Worm (Caenorhabditis elegans) whole organism, L2 larva: Measurements from ENCODE around the gene C40H1.7.

ENCODE experiments used
- C34F6.9 ChIP-seq: fragments of 150-350 bp; optimal IDR thresholded peaks from 2 replicates; lab custom pipeline; 2014; ENCODE audit warnings: missing biosample characterization, missing genetic modification characterization
- F13H6.1 ChIP-seq: sonication (generic microtip); optimal IDR thresholded peaks from 2 replicates; lab custom pipeline; 2016; ENCODE audit warnings: missing genetic modification characterization, missing compliant biosample characterization
- Y55F3AM.14 ChIP-seq: fragments of 200-800 bp; sonication (Bioruptor generic); optimal IDR thresholded peaks from 2 replicates; lab custom pipeline; 2018; ENCODE audit warnings: mild to moderate bottlenecking, missing genetic modification characterization, missing compliant biosample characterization
- alr-1 ChIP-seq: fragments of 150-350 bp; optimal IDR thresholded peaks from 2 replicates; lab custom pipeline; 2014; ENCODE audit warnings: missing biosample characterization, missing genetic modification characterization
- aly-2 ChIP-seq: fragments of 150-350 bp; optimal IDR thresholded peaks from 2 replicates; lab custom pipeline; 2014; ENCODE audit warnings: missing biosample characterization, missing genetic modification characterization
- ama-1 ChIP-seq: fragments of 150-350 bp; optimal IDR thresholded peaks from 2 replicates; lab custom pipeline; 2018; ENCODE audit warnings: inconsistent platforms
- ceh-16 ChIP-seq: fragments of 150-350 bp; optimal IDR thresholded peaks from 2 replicates; lab custom pipeline; 2014; ENCODE audit warnings: missing biosample characterization, missing genetic modification characterization
- ceh-82 ChIP-seq: fragments of 150-350 bp; optimal IDR thresholded peaks from 2 replicates; lab custom pipeline; 2014; ENCODE audit warnings: missing biosample characterization, missing genetic modification characterization
- egl-27 ChIP-seq: sonication (generic microtip); optimal IDR thresholded peaks from 3 replicates; lab custom pipeline; 2017; ENCODE audit warnings: missing biosample characterization, missing genetic modification reagents, missing genetic modification characterization
- elt-1 ChIP-seq: fragments of 150-350 bp; optimal IDR thresholded peaks from 2 replicates; lab custom pipeline; 2014; ENCODE audit warnings: missing biosample characterization, missing genetic modification characterization
- elt-3 ChIP-seq: sonication (generic microtip); optimal IDR thresholded peaks from 2 replicates; lab custom pipeline; 2017; ENCODE audit warnings: missing biosample characterization, missing genetic modification characterization
- fos-1 ChIP-seq: fragments of 150-350 bp; optimal IDR thresholded peaks from 2 replicates; lab custom pipeline; 2014; ENCODE audit warnings: missing biosample characterization, missing genetic modification characterization
- gmeb-1 ChIP-seq: fragments of 150-350 bp; optimal IDR thresholded peaks from 2 replicates; lab custom pipeline; 2014; ENCODE audit warnings: missing biosample characterization, missing genetic modification characterization
- lin-11 ChIP-seq: fragments of 150-350 bp; sonication (generic microtip); optimal IDR thresholded peaks from 2 replicates; lab custom pipeline; 2014; ENCODE audit warnings: missing biosample characterization, missing genetic modification characterization, inconsistent platforms, mixed read lengths
- lin-13 ChIP-seq: fragments of 150-350 bp; optimal IDR thresholded peaks from 2 replicates; lab custom pipeline; 2014; ENCODE audit warnings: missing biosample characterization, missing genetic modification reagents, missing genetic modification characterization
- lsy-2 ChIP-seq, 2 experiments: fragments of 150-350 bp in 1 of 2; sonication (generic microtip) in 1 of 2; optimal IDR thresholded peaks; 2 replicates each; lab custom pipeline; 2014 to 2017; ENCODE audit warnings: missing biosample characterization in 2 of 2, missing genetic modification characterization in 2 of 2
- mbf-1 ChIP-seq: sonication (generic microtip); optimal IDR thresholded peaks from 2 replicates; lab custom pipeline; 2017; ENCODE audit warnings: missing biosample characterization, missing genetic modification characterization
- mdl-1 ChIP-seq, 2 experiments: fragments of 150-350 bp in 1 of 2; sonication (generic microtip) in 1 of 2; optimal IDR thresholded peaks; 2 replicates each; lab custom pipeline; 2017; ENCODE audit warnings: missing biosample characterization in 2 of 2, missing genetic modification characterization in 2 of 2
- nhr-10 ChIP-seq: sonication (generic microtip); optimal IDR thresholded peaks from 2 replicates; lab custom pipeline; 2017; ENCODE audit warnings: missing biosample characterization, missing genetic modification characterization
- nhr-12 ChIP-seq: fragments of 150-350 bp; optimal IDR thresholded peaks from 2 replicates; lab custom pipeline; 2014; ENCODE audit warnings: missing biosample characterization, missing genetic modification characterization
- nhr-129 ChIP-seq: fragments of 150-350 bp; optimal IDR thresholded peaks from 2 replicates; lab custom pipeline; 2014; ENCODE audit warnings: missing biosample characterization, missing genetic modification characterization
- nhr-21 ChIP-seq: fragments of 150-350 bp; optimal IDR thresholded peaks from 2 replicates; lab custom pipeline; 2014; ENCODE audit warnings: missing biosample characterization, missing genetic modification characterization
- nhr-237 ChIP-seq: fragments of 150-350 bp; optimal IDR thresholded peaks from 2 replicates; lab custom pipeline; 2014; ENCODE audit warnings: missing biosample characterization, missing genetic modification characterization
- nhr-25 ChIP-seq: fragments of 150-350 bp; sonication (generic microtip); optimal IDR thresholded peaks from 3 replicates; lab custom pipeline; 2014; ENCODE audit warnings: missing biosample characterization, missing genetic modification characterization
- nhr-6 ChIP-seq: fragments of 150-350 bp; optimal IDR thresholded peaks from 2 replicates; lab custom pipeline; 2014; ENCODE audit warnings: missing biosample characterization, missing genetic modification characterization
- nhr-77 ChIP-seq: fragments of 150-350 bp; optimal IDR thresholded peaks from 2 replicates; lab custom pipeline; 2014; ENCODE audit warnings: missing biosample characterization, missing genetic modification characterization
- peb-1 ChIP-seq: fragments of 150-350 bp; optimal IDR thresholded peaks from 2 replicates; lab custom pipeline; 2014; ENCODE audit warnings: missing biosample characterization, missing genetic modification characterization
- sma-9 ChIP-seq, 2 experiments: fragments of 150-350 bp in 1 of 2; sonication (generic microtip) in 1 of 2; optimal IDR thresholded peaks; 2 replicates each; lab custom pipeline; 2014 to 2016; ENCODE audit warnings: missing genetic modification characterization in 2 of 2, mild to moderate bottlenecking in 1 of 2, missing biosample characterization in 1 of 2, missing compliant biosample characterization in 1 of 2, missing genetic modification reagents in 1 of 2, moderate library complexity in 1 of 2
- unc-39 ChIP-seq: fragments of 150-350 bp; optimal IDR thresholded peaks from 2 replicates; lab custom pipeline; 2014; ENCODE audit warnings: missing biosample characterization, missing genetic modification characterization
- unc-55 ChIP-seq: fragments of 150-350 bp; sonication (generic microtip); optimal IDR thresholded peaks from 3 replicates; lab custom pipeline; 2014; ENCODE audit warnings: missing biosample characterization, missing genetic modification reagents, missing genetic modification characterization
- unc-62 ChIP-seq: fragments of 150-350 bp; optimal IDR thresholded peaks from 2 replicates; lab custom pipeline; 2014; ENCODE audit warnings: missing biosample characterization, missing genetic modification reagents, missing genetic modification characterization
- ztf-1 ChIP-seq: fragments of 200-800 bp; sonication (Bioruptor generic); conservative IDR thresholded peaks from 2 replicates; pipeline ENCODE4 v1.3.6; 2022; ENCODE audit warnings: missing genetic modification characterization, missing compliant biosample characterization
- ztf-11 ChIP-seq: sonication (generic microtip); optimal IDR thresholded peaks from 2 replicates; lab custom pipeline; 2017; ENCODE audit warnings: missing biosample characterization, missing genetic modification characterization
- ztf-4 ChIP-seq: fragments of 150-350 bp; optimal IDR thresholded peaks from 2 replicates; lab custom pipeline; 2014; ENCODE audit warnings: missing biosample characterization, missing genetic modification characterization

C40H1.7 gene

ce11 chrIII:9329266-9329665 lies 4.4 kb downstream of the C40H1.7 start, which contains the start of gene C40H1.3:
Gene C40H1.3, minus strand, starts transcription at chrIII:9329366.
- TF ChIP-seq ztf-1 (GFP tag; lab: Robert Waterston, UW): no peak
- no peak for TF ChIP-seq ztf-11

- TF ChIP-seq sma-9 (GFP tag; optimal IDR thresholded peaks at IDR 0.05; lab: Kevin White, UChicago) (no peak), sma-9 (tag; optimal IDR thresholded peaks at IDR 0.05; lab: Kevin White, UChicago) (no peak), unc-62 (GFP tag; lab: Kevin White, UChicago) (no peak), egl-27 (tag; lab: Kevin White, UChicago) (no peak), elt-3 (tag; lab: Kevin White, UChicago) (no peak), ceh-16 (tag; lab: Kevin White, UChicago) (no peak), ama-1 (lab: Kevin White, UChicago) (no peak), nhr-6 (tag; lab: Kevin White, UChicago) (no peak), lin-13 (GFP tag; lab: Kevin White, UChicago) (no peak)
- TF ChIP-seq, all 48 proteins: peak for 0
These were observed 5.1 kb downstream of the C40H1.7 start, which contains the start of gene ttr-5 for ce11 chrIII:9329790-9330366. Gene ttr-5, plus strand, starts transcription at chrIII:9330316.

- TF ChIP-seq nhr-25 (tag; lab: Kevin White, UChicago): no peak
- TF ChIP-seq elt-3 (tag; lab: Kevin White, UChicago): no peak
- no peak for TF ChIP-seq nhr-237 (tag; lab: Kevin White, UChicago)
- no peak for TF ChIP-seq lin-11 (tag; lab: Kevin White, UChicago)
- TF ChIP-seq nhr-12 (tag; lab: Kevin White, UChicago): no peak
- TF ChIP-seq C34F6.9 (tag; lab: Kevin White, UChicago): peak; percentile 24
- TF ChIP-seq nhr-77 (tag; lab: Kevin White, UChicago): no peak
- no peak for TF ChIP-seq nhr-6 (tag; lab: Kevin White, UChicago)
- TF ChIP-seq ztf-4 (tag; lab: Kevin White, UChicago): no peak
- TF ChIP-seq unc-39 (tag; lab: Kevin White, UChicago): no peak
- no peak for TF ChIP-seq lin-13 (GFP tag; lab: Kevin White, UChicago)
- no peak for TF ChIP-seq nhr-10
- TF ChIP-seq lsy-2 (tag; optimal IDR thresholded peaks at IDR 0.05; lab: Kevin White, UChicago): peak in 1 of 2 experiments; percentile 74
These were observed 6.3 kb downstream of the C40H1.7 start, which contains the start of gene ufc-1 for ce11 chrIII:9331084-9331564. Gene ufc-1, plus strand, starts transcription at chrIII:9331514.

- no peak for TF ChIP-seq fos-1
- no peak for TF ChIP-seq lin-11 (tag; lab: Kevin White, UChicago)
These were observed 9.3 kb downstream of the C40H1.7 start, which contains the start of gene elo-4 for ce11 chrIII:9334174-9334573. Gene elo-4, minus strand, starts transcription at chrIII:9334274.

- no peak for TF ChIP-seq mbf-1 (tag; lab: Kevin White, UChicago)
- TF ChIP-seq ztf-1 (GFP tag; lab: Robert Waterston, UW): no peak
- no peak for TF ChIP-seq gmeb-1 (tag; lab: Kevin White, UChicago)
- no peak for TF ChIP-seq unc-62 (GFP tag; lab: Kevin White, UChicago)
- no peak for TF ChIP-seq unc-55 (GFP tag; lab: Kevin White, UChicago)
- no peak for TF ChIP-seq alr-1 (tag; lab: Kevin White, UChicago)
- no peak for TF ChIP-seq lin-13 (GFP tag; lab: Kevin White, UChicago)
- TF ChIP-seq nhr-237 (tag; lab: Kevin White, UChicago): no peak
- no peak for TF ChIP-seq F13H6.1 (tag; lab: Kevin White, UChicago)
- TF ChIP-seq nhr-129 (tag; lab: Kevin White, UChicago): no peak
- no peak for TF ChIP-seq ceh-16 (tag; lab: Kevin White, UChicago)
- TF ChIP-seq ztf-11: no peak
These were observed 10.3 kb downstream of the C40H1.7 start for ce11 chrIII:9335076-9335475.

- TF ChIP-seq elt-1 (no peak), nhr-25 (tag; lab: Kevin White, UChicago) (no peak)
- TF ChIP-seq, all 48 proteins: peak for 0
These were observed 12.0 kb downstream of the C40H1.7 start for ce11 chrIII:9336807-9337206.

- TF ChIP-seq nhr-10 (no peak), mdl-1 (tag; optimal IDR thresholded peaks at IDR 0.05; lab: Kevin White, UChicago) (no peak), unc-55 (GFP tag; lab: Kevin White, UChicago) (no peak), ceh-16 (tag; lab: Kevin White, UChicago) (no peak), elt-1 (no peak), aly-2 (tag; lab: Kevin White, UChicago) (no peak), Y55F3AM.14 (GFP tag; lab: Kevin White, UChicago) (no peak), ceh-82 (tag; lab: Kevin White, UChicago) (no peak), sma-9 (GFP tag; optimal IDR thresholded peaks at IDR 0.05; lab: Kevin White, UChicago) (no peak), sma-9 (tag; optimal IDR thresholded peaks at IDR 0.05; lab: Kevin White, UChicago) (no peak), nhr-21 (tag; lab: Kevin White, UChicago) (no peak), ztf-11 (no peak), peb-1 (tag; lab: Kevin White, UChicago) (no peak), nhr-6 (tag; lab: Kevin White, UChicago) (no peak), C34F6.9 (tag; lab: Kevin White, UChicago) (no peak), unc-39 (tag; lab: Kevin White, UChicago) (no peak), fos-1 (no peak), egl-27 (tag; lab: Kevin White, UChicago) (no peak), nhr-12 (tag; lab: Kevin White, UChicago) (no peak), ama-1 (lab: Kevin White, UChicago) (no peak), alr-1 (tag; lab: Kevin White, UChicago) (no peak)
These were observed 13.1 kb downstream of the C40H1.7 start for ce11 chrIII:9337968-9338367.
